Fruit fly (Drosophila melanogaster): Measurements from ENCODE around the gene kmg.

The kmg gene

dm6 chr2L:13165802-13166347 lies 5.5 kb downstream of the kmg start, which contains the start of gene DnaJ-H (continued):
- no peak for TF ChIP-seq onecut (GFP tag; IDR thresholded peaks at IDR 0.05)
- TF ChIP-seq CG12299 (tag; optimal IDR thresholded peaks at IDR 0.05) = no peak
- TF ChIP-seq sima (GFP tag; optimal IDR thresholded peaks at IDR 0.05) = no peak
- TF ChIP-seq ham (GFP tag; IDR thresholded peaks at IDR 0.05) = no peak
- 0 out of 4 replicates have a peak, but pooled peaks have one; percentile 42 for TF ChIP-seq Dll (GFP tag; IDR thresholded peaks at IDR 0.05; ENCODE audit: partially characterized antibody)
- no peak for TF ChIP-seq ttk (GFP tag; IDR thresholded peaks at IDR 0.05)
- no peak for TF ChIP-seq Hr51 (GFP tag; optimal IDR thresholded peaks at IDR 0.05)
- TF ChIP-seq Hr39 (optimal IDR thresholded peaks at IDR 0.05) = peak; percentile 83
- peak; percentile 22; the same call in 1 of the 2 replicates for TF ChIP-seq Adf1 (GFP tag; IDR thresholded peaks at IDR 0.05)
- no peak for TF ChIP-seq ash1 (GFP tag; optimal IDR thresholded peaks at IDR 0.05)
- no peak for TF ChIP-seq CoRest (tag; optimal IDR thresholded peaks at IDR 0.05)
- no peak for TF ChIP-seq Vsx1 (GFP tag; optimal IDR thresholded peaks at IDR 0.05)
- TF ChIP-seq MBD-R2 (GFP tag; IDR thresholded peaks at IDR 0.05) = no peak
- TF ChIP-seq gsb (GFP tag; IDR thresholded peaks at IDR 0.05) = no peak
- TF ChIP-seq CG12236 (GFP tag; optimal IDR thresholded peaks at IDR 0.05) = no peak
- TF ChIP-seq CG8388 (GFP tag; optimal IDR thresholded peaks at IDR 0.05) = no peak
- no peak for TF ChIP-seq Oli (tag; optimal IDR thresholded peaks at IDR 0.05)
- no peak for TF ChIP-seq bcd (GFP tag; optimal IDR thresholded peaks at IDR 0.05)
- TF ChIP-seq crc (GFP tag; optimal IDR thresholded peaks at IDR 0.05) = no peak
- no peak for TF ChIP-seq ssp (GFP tag; IDR thresholded peaks at IDR 0.05)
- no peak for TF ChIP-seq emc (GFP tag; optimal IDR thresholded peaks at IDR 0.05)
- no peak for TF ChIP-seq tna (GFP tag; IDR thresholded peaks at IDR 0.05; ENCODE audit: partially characterized antibody)
- no peak for TF ChIP-seq CG17328 (GFP tag; IDR thresholded peaks at IDR 0.05)
- TF ChIP-seq CG4360 (GFP tag; IDR thresholded peaks at IDR 0.05) = 0 out of 2 replicates have a peak, but pooled peaks have one; percentile 46
- no peak for TF ChIP-seq grau (tag; optimal IDR thresholded peaks at IDR 0.05)
- TF ChIP-seq CG9609 (GFP tag; optimal IDR thresholded peaks at IDR 0.05) = no peak
- no peak for TF ChIP-seq Asciz (GFP tag; optimal IDR thresholded peaks at IDR 0.05)
- TF ChIP-seq unc-4 (GFP tag; IDR thresholded peaks at IDR 0.05; ENCODE audit: partially characterized antibody) = 0 out of 2 replicates have a peak, but pooled peaks have one; percentile 32
- no peak; the same call in 1 of the 2 replicates for TF ChIP-seq bowl (GFP tag; IDR thresholded peaks at IDR 0.05)
- no peak for TF ChIP-seq CG11723 (GFP tag; optimal IDR thresholded peaks at IDR 0.05)
- no peak for TF ChIP-seq CG8478 (optimal IDR thresholded peaks at IDR 0.05)
- no peak for TF ChIP-seq CG12391 (tag; optimal IDR thresholded peaks at IDR 0.05)
- no peak for TF ChIP-seq Spps (tag; optimal IDR thresholded peaks at IDR 0.05)
- no peak for TF ChIP-seq CG33213 (GFP tag; optimal IDR thresholded peaks at IDR 0.05)
- no peak for TF ChIP-seq fd3F (GFP tag; optimal IDR thresholded peaks at IDR 0.05)
- TF ChIP-seq ro (GFP tag; IDR thresholded peaks at IDR 0.05) = no peak
- no peak for TF ChIP-seq ERR (GFP tag; optimal IDR thresholded peaks at IDR 0.05)
- TF ChIP-seq vvl (GFP tag; IDR thresholded peaks at IDR 0.05) = no peak
- no peak for TF ChIP-seq HLH54F (GFP tag; optimal IDR thresholded peaks at IDR 0.05)
- no peak for TF ChIP-seq Lpt (GFP tag; optimal IDR thresholded peaks at IDR 0.05)
- no peak for TF ChIP-seq kah (GFP tag; optimal IDR thresholded peaks at IDR 0.05)
- TF ChIP-seq oc (tag; optimal IDR thresholded peaks at IDR 0.05) = no peak
- TF ChIP-seq slbo (GFP tag; IDR thresholded peaks at IDR 0.05) = no peak
- peak; percentile 81 for TF ChIP-seq ewg (GFP tag; optimal IDR thresholded peaks at IDR 0.05)
- peak; percentile 47 for TF ChIP-seq Dp (GFP tag; optimal IDR thresholded peaks at IDR 0.05)
- no peak for TF ChIP-seq her (GFP tag; optimal IDR thresholded peaks at IDR 0.05)
- TF ChIP-seq CG17359 (tag; optimal IDR thresholded peaks at IDR 0.05) = no peak
- no peak for TF ChIP-seq otp (GFP tag; IDR thresholded peaks at IDR 0.05)
- no peak for TF ChIP-seq Gsc (GFP tag; IDR thresholded peaks at IDR 0.05)
- TF ChIP-seq cwo (GFP tag; optimal IDR thresholded peaks at IDR 0.05) = no peak
- no peak for TF ChIP-seq CG11560 (tag; IDR thresholded peaks at IDR 0.05)
- no peak for TF ChIP-seq hbn (GFP tag; IDR thresholded peaks at IDR 0.05; ENCODE audit: partially characterized antibody)

Measured in whole organism, embryonic.